Fruit fly (Drosophila melanogaster) whole organism: ENCODE measurements around the gene CG14195.

Source experiments
- CG8478 ChIP-seq: fragments of >200 bp; optimal IDR thresholded peaks from 2 replicates; lab custom pipeline; 2018; ENCODE audit warnings: inconsistent platforms
- Dll ChIP-seq: fragments of >200 bp; optimal IDR thresholded peaks from 2 replicates; lab custom pipeline; 2017
- EcR ChIP-seq, 2 experiments: fragments of >200 bp; optimal IDR thresholded peaks; 2 replicates each; lab custom pipeline; 2017; ENCODE audit warnings: missing biosample characterization in 2 of 2, missing genetic modification characterization in 2 of 2, missing genetic modification reagents in 2 of 2
- pan ChIP-seq: fragments of >200 bp; optimal IDR thresholded peaks from 2 replicates; lab custom pipeline; 2017
- psq ChIP-seq: fragments of >200 bp; optimal IDR thresholded peaks from 2 replicates; lab custom pipeline; 2017
- usp ChIP-seq: fragments of >200 bp; optimal IDR thresholded peaks from 2 replicates; lab custom pipeline; 2017; ENCODE audit warnings: missing biosample characterization, missing genetic modification characterization, mixed read lengths

CG14195 gene

DNA sequence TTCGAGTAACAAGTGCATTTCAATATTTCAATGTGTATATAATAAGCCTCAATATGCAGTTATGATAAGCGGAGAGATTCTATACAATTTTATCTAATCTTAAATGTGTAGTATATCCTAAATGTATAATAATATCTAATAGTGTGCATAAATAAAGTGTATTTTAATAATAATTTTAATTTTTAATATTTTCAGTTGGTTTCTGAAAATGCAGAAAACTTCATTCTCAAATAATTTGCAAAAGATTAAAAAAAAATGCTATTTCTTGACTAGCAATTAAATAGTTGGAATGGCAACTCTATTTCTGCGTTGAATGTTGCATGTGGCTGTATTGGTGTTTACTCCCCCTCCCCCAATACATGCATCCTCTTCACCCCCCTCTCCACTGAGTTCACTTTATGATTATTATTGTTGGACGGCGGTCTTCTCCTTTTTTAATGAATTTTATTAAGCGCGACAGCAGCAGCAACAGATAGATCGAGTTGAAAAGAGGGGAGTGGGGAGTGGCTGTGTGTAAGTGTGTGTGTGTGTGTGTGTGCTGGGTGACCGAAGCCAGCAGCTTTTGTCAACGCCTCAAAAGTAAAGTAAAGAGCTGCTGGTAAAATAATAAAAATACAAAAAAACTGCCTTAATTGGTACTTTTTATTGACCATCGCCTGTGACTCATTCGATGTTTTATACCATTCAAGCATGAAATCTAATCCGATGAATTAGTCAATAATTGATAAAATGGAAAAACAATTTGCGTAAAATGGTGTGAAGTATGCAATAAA lies 51.1 kb downstream of the CG14195 start:
- TF ChIP-seq usp (no peak), EcR (GFP tag; optimal IDR thresholded peaks at IDR 0.05; lab: Kevin White, UChicago) (no peak), Dll (lab: Kevin White, UChicago) (no peak), CG8478 (lab: Kevin White, UChicago) (no peak), psq (lab: Kevin White, UChicago) (no peak), pan (lab: Kevin White, UChicago) (no peak)

DNA sequence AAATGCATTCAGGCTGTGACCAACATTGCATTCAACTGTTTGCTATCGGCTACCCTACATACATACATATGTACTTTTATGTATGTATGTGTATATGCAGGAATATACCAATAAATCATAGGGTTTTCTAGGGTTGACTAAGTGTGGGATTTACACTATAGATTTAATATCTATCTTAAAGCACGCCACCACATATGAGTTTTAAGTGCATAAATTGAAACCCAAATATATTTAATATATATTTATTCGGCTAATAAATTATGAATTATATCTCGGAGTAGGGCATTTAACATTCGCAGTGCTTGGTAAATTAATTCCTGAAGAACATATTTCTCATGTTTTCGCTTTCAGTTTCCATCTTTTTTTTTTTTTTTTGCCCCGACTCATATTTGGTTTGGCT lies 51.9 kb downstream of the CG14195 start:
- no peak for TF ChIP-seq Dll (lab: Kevin White, UChicago)
- TF ChIP-seq pan (lab: Kevin White, UChicago) = no peak
- no peak for TF ChIP-seq psq (lab: Kevin White, UChicago)
- TF ChIP-seq usp = no peak
- no peak for TF ChIP-seq EcR (GFP tag; optimal IDR thresholded peaks at IDR 0.05; lab: Kevin White, UChicago)
- no peak for TF ChIP-seq CG8478 (lab: Kevin White, UChicago)
